Fruit fly (Drosophila melanogaster) whole organism, adult: ENCODE results near the gene snz.

Experiments used
- CG11617 ChIP-seq: fragments of 200-800 bp; sonication (Bioruptor generic); optimal IDR thresholded peaks from 2 replicates; lab custom pipeline; 2017; ENCODE audit warnings: mild to moderate bottlenecking, missing biosample characterization, missing genetic modification reagents, missing genetic modification characterization
- CG14711 ChIP-seq: fragments of 200-800 bp; sonication (Bioruptor generic); optimal IDR thresholded peaks from 2 replicates; lab custom pipeline; 2018; ENCODE audit warnings: missing biosample characterization, mild to moderate bottlenecking, missing genetic modification characterization, moderate library complexity
- CG5204 ChIP-seq: fragments of 200-800 bp; sonication (Bioruptor generic); optimal IDR thresholded peaks from 2 replicates; lab custom pipeline; 2016; ENCODE audit warnings: missing biosample characterization, missing genetic modification characterization
- CG7101 ChIP-seq: fragments of 200-800 bp; sonication (Bioruptor generic); optimal IDR thresholded peaks from 2 replicates; lab custom pipeline; 2018; ENCODE audit warnings: missing biosample characterization, mild to moderate bottlenecking, missing genetic modification characterization, moderate library complexity
- Clk ChIP-seq: fragments of 200-800 bp; sonication (Bioruptor generic); optimal IDR thresholded peaks from 2 replicates; lab custom pipeline; 2017; ENCODE audit warnings: missing biosample characterization, missing genetic modification characterization
- Crg-1 ChIP-seq: fragments of 200-800 bp; sonication (Bioruptor generic); optimal IDR thresholded peaks from 2 replicates; lab custom pipeline; 2016; ENCODE audit warnings: missing biosample characterization, missing genetic modification characterization
- Hr96 ChIP-seq: fragments of 200-800 bp; sonication (Bioruptor generic); optimal IDR thresholded peaks from 2 replicates; lab custom pipeline; 2016; ENCODE audit warnings: missing biosample characterization, missing genetic modification characterization
- Mnt ChIP-seq: fragments of 200-800 bp; sonication (Bioruptor generic); optimal IDR thresholded peaks from 2 replicates; lab custom pipeline; 2016; ENCODE audit warnings: missing biosample characterization, mild to moderate bottlenecking, missing genetic modification characterization
- bab1 ChIP-seq: fragments of 200-800 bp; sonication (Bioruptor generic); optimal IDR thresholded peaks from 3 replicates; lab custom pipeline; 2019; ENCODE audit warnings: missing biosample characterization, mild to moderate bottlenecking, missing genetic modification characterization, moderate library complexity
- cic ChIP-seq: fragments of 200-800 bp; sonication (Bioruptor generic); optimal IDR thresholded peaks from 2 replicates; lab custom pipeline; 2017; ENCODE audit warnings: missing biosample characterization, mild to moderate bottlenecking, missing genetic modification characterization, moderate library complexity
- cnc ChIP-seq, 2 experiments: fragments of >200 bp; optimal IDR thresholded peaks; 2 replicates each; lab custom pipeline; 2017
- kay ChIP-seq: fragments of 200-800 bp; sonication (Bioruptor generic); peaks from one replicate; lab custom pipeline; 2016; ENCODE audit warnings: missing biosample characterization, missing genetic modification characterization, borderline replicate concordance
- ovo ChIP-seq: fragments of 200-800 bp; sonication (Bioruptor generic); optimal IDR thresholded peaks from 2 replicates; lab custom pipeline; 2016; ENCODE audit warnings: missing biosample characterization, missing genetic modification characterization
- toe ChIP-seq: fragments of 200-800 bp; sonication (Bioruptor generic); optimal IDR thresholded peaks from 2 replicates; lab custom pipeline; 2016; ENCODE audit warnings: missing biosample characterization, missing genetic modification characterization

DNA sequence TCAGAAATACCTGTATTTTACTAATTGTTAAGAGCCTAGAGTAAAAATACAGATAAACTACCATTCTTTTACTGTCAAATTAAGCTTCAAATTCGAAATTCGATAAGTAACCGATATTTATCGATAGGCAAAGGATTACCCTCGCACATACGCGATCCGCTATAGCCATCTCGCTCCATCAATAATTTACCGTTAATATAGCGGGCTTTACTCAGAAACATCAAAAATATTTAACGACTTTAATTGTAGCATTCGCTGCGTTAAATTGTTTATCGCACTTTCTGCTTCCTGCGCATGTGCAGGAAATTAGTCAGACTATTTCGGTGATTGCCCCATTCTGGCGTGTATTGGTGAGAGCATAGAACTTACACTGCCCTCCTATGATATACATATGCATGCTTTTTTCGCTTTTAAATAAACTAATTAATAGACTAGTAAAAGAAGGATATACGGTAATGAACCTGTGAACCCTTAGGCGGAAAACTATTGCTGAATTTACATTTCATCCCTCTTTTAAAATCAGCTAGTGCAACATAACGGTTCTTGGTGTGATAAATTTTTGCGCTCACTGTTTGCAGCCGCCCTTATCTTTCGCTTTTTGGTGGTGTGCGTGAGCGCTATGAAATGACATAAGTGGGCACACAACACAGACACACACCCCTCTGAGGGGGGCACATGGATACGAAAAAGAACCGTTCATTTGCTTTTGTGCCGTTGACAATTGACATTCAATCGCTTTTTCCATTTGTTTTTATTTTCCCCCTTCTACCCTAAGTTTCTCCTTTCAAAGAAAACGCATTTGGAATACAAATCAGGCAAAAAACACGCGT lies 3.4 kb upstream of the snz start, which contains the start of the genes dpr14 and spidey:
- TF ChIP-seq CG7101 (tag; lab: Kevin White, UChicago) (peak; percentile 92), Clk (GFP tag; lab: Kevin White, UChicago) (peak; percentile 72), cnc (optimal IDR thresholded peaks at IDR 0.05; lab: Kevin White, UChicago) (no peak), CG5204 (GFP tag; lab: Kevin White, UChicago) (no peak), bab1 (peak; percentile 88), CG11617 (GFP tag; lab: Kevin White, UChicago) (peak; percentile 89), Crg-1 (GFP tag; lab: Kevin White, UChicago) (peak; percentile 71), CG14711 (tag; lab: Kevin White, UChicago) (peak; percentile 87), ovo (peak; percentile 99), kay (peak; percentile 2), toe (GFP tag; lab: Kevin White, UChicago) (peak; percentile 69), Hr96 (peak; percentile 95), Mnt (GFP tag; lab: Kevin White, UChicago) (peak; percentile 84), cic (GFP tag; lab: Kevin White, UChicago) (peak; percentile 55)
